Fruit fly (Drosophila melanogaster) whole organism, prepupa: Measurements from ENCODE around the gene CG46307.

Experiments used
- CG11762 ChIP-seq: fragments of 200-800 bp; sonication (Bioruptor generic); optimal IDR thresholded peaks from 3 replicates; lab custom pipeline; 2016; ENCODE audit warnings: missing biosample characterization, missing genetic modification characterization; ENCODE audit not compliant: insufficient read depth
- CG1621 ChIP-seq: fragments of 200-800 bp; sonication (Bioruptor generic); optimal IDR thresholded peaks from 3 replicates; lab custom pipeline; 2018; ENCODE audit warnings: missing biosample characterization, mild to moderate bottlenecking, missing genetic modification characterization
- CG3919 ChIP-seq: fragments of 200-800 bp; sonication (Bioruptor generic); optimal IDR thresholded peaks from 3 replicates; lab custom pipeline; 2016; ENCODE audit warnings: missing biosample characterization, missing genetic modification characterization
- CG6854 ChIP-seq: fragments of 200-800 bp; sonication (Bioruptor generic); optimal IDR thresholded peaks from 2 replicates; lab custom pipeline; 2017; ENCODE audit warnings: missing biosample characterization, mild to moderate bottlenecking, missing genetic modification characterization
- Hr39 ChIP-seq: fragments of 200-800 bp; sonication (Bioruptor generic); optimal IDR thresholded peaks from 2 replicates; lab custom pipeline; 2016; ENCODE audit warnings: missing biosample characterization, missing genetic modification characterization
- Sox15 ChIP-seq: fragments of 200-800 bp; sonication (Bioruptor generic); optimal IDR thresholded peaks from 3 replicates; lab custom pipeline; 2016; ENCODE audit warnings: missing biosample characterization, missing genetic modification characterization

DNA sequence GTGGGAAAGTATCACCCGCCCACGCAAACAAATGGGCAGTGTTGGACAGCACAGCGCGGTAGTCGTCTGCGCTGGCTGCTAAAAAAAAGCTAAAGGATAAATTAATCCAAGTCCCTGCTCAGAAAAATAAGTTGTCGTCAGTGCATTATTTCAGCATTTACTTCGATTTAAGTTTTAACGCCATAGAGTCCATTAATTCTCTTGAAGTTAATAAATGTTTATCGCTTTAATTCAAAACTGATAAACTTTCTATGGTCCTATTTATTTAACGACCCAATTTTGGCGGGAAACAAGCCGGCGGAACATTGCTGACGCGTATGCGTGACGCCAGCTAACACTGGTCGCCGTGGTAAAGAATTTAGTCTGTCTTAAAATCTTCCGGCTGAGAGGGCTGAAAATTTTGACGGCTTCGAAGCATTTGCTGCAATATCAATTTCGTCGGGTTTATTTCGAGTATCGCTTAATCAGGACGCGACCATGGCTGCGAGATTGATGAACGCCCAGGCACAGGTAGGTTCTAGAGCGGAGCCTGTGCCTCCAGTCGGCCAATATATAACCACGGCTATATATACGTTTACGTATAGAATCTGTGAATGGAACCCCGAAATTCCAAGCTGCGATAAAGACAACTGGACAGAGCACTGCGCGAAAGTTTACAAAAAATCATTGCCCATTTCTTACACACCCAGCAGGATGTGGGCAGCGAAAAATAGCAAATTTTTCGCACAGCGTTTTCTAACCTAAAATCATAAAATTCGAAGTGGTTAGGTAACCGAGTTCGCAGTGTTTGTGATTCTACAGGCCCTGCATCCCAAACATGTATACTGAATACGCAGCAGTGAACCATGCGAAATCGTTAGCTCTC is 64.2 kb downstream of the CG46307 start, which contains the start of the genes mAcon1, CG43345 and CG43346:
- TF ChIP-seq CG11762 (GFP tag; lab: Kevin White, UChicago) (peak; percentile 69), CG3919 (no peak), Hr39 (GFP tag; lab: Kevin White, UChicago) (peak; percentile 83), Sox15 (GFP tag; lab: Kevin White, UChicago) (peak; percentile 80), CG1621 (tag; lab: Kevin White, UChicago) (peak; percentile 64), CG6854 (GFP tag; lab: Kevin White, UChicago) (peak; percentile 60)
